Fruit fly (Drosophila melanogaster) whole organism, wandering third instar larva: ENCODE data around the gene ftz-f1.

Experiments used
- CG9705 ChIP-seq: fragments of 200-800 bp; sonication (Bioruptor generic); optimal IDR thresholded peaks from 2 replicates; lab custom pipeline; 2018; ENCODE audit warnings: missing biosample characterization, mild to moderate bottlenecking, missing genetic modification characterization
- Dif ChIP-seq: fragments of 200-275, 200-300 bp; sonication (Bioruptor generic); optimal IDR thresholded peaks from 2 replicates; lab custom pipeline; 2018; ENCODE audit warnings: missing biosample characterization, missing genetic modification characterization; ENCODE audit not compliant: partially characterized antibody
- Jra ChIP-seq: sonication (Bioruptor generic); optimal IDR thresholded peaks from 2 replicates; lab custom pipeline; 2016; ENCODE audit warnings: missing biosample characterization, missing genetic modification characterization
- Mio ChIP-seq: sonication (Bioruptor generic); optimal IDR thresholded peaks from 2 replicates; lab custom pipeline; 2016; ENCODE audit warnings: missing biosample characterization, missing genetic modification characterization
- ey ChIP-seq: fragments of 200-800 bp; sonication (Bioruptor generic); optimal IDR thresholded peaks from 2 replicates; lab custom pipeline; 2016; ENCODE audit warnings: missing biosample characterization, missing genetic modification characterization
- fru ChIP-seq: fragments of 200-800 bp; sonication (Bioruptor generic); optimal IDR thresholded peaks from 3 replicates; lab custom pipeline; 2016; ENCODE audit warnings: missing biosample characterization, mild to moderate bottlenecking, missing genetic modification characterization
- h ChIP-seq: fragments of 200-800 bp; sonication (Bioruptor generic); optimal IDR thresholded peaks from 3 replicates; lab custom pipeline; 2016; ENCODE audit warnings: missing biosample characterization, mild to moderate bottlenecking, missing genetic modification characterization
- psq ChIP-seq: fragments of 200-800 bp; sonication (Bioruptor generic); optimal IDR thresholded peaks from 3 replicates; lab custom pipeline; 2017; ENCODE audit warnings: missing biosample characterization, mild to moderate bottlenecking, missing genetic modification characterization, moderate library complexity

DNA sequence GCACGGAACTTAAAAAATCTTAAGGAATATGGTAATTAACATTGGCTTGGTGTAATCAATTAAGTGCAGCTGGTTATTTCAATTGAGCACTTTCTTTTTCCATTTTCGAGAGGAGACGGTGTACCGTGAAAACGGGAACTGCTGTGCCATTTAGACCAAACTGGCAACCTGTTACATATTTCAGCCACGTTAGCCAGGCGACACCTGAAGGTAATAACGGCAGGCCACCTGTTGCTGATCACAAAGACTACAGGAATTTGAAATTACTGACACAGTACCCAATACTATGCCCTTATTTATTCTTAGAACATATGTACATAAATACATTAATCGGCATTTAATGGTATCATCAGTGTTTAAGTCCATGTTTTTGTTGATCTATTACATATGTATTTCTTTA, 41.1 kb upstream of the ftz-f1 start:
- TF ChIP-seq fru: no peak
- no peak for TF ChIP-seq ey (GFP tag; lab: Kevin White, UChicago)
- TF ChIP-seq CG9705 (GFP tag; lab: Kevin White, UChicago): no peak
- no peak for TF ChIP-seq Jra (GFP tag; lab: Kevin White, UChicago)
- TF ChIP-seq h (GFP tag; lab: Kevin White, UChicago): no peak
- TF ChIP-seq psq: no peak
- TF ChIP-seq Mio (GFP tag; lab: Kevin White, UChicago): no peak
- no peak for TF ChIP-seq Dif (GFP tag; lab: Kevin White, UChicago)
